Fruit fly (Drosophila melanogaster) whole organism, prepupa: Measurements from ENCODE around the gene CG13460.

Experiments used
- Blimp-1 ChIP-seq: fragments of 200-800 bp; sonication (Bioruptor generic); optimal IDR thresholded peaks from 3 replicates; lab custom pipeline; 2017; ENCODE audit warnings: missing biosample characterization, missing genetic modification characterization, mild to moderate bottlenecking, moderate library complexity, missing genetic modification reagents
- CG10631 ChIP-seq: fragments of 200-800 bp; sonication (Bioruptor generic); optimal IDR thresholded peaks from 2 replicates; lab custom pipeline; 2016; ENCODE audit warnings: missing biosample characterization, missing genetic modification characterization
- CG11294 ChIP-seq: fragments of 200-800 bp; sonication (Bioruptor generic); IDR thresholded peaks from 2 replicates; pipeline ENCODE4 v1.3.6; 2022; ENCODE audit warnings: missing biosample characterization, missing genetic modification characterization
- CG11762 ChIP-seq: fragments of 200-800 bp; sonication (Bioruptor generic); optimal IDR thresholded peaks from 3 replicates; lab custom pipeline; 2016; ENCODE audit warnings: missing biosample characterization, missing genetic modification characterization; ENCODE audit not compliant: insufficient read depth
- CG11902 ChIP-seq: fragments of 200-800 bp; sonication (Bioruptor generic); optimal IDR thresholded peaks from 3 replicates; lab custom pipeline; 2016; ENCODE audit warnings: missing biosample characterization, missing genetic modification characterization
- CG1621 ChIP-seq: fragments of 200-800 bp; sonication (Bioruptor generic); optimal IDR thresholded peaks from 3 replicates; lab custom pipeline; 2018; ENCODE audit warnings: missing biosample characterization, mild to moderate bottlenecking, missing genetic modification characterization
- CG16779 ChIP-seq: fragments of 200-800 bp; sonication (Bioruptor generic); optimal IDR thresholded peaks from 3 replicates; lab custom pipeline; 2017; ENCODE audit warnings: missing biosample characterization, mild to moderate bottlenecking, missing genetic modification characterization
- CG32006 ChIP-seq: fragments of 200-800 bp; sonication (Bioruptor generic); optimal IDR thresholded peaks from 3 replicates; lab custom pipeline; 2017; ENCODE audit warnings: missing biosample characterization, mild to moderate bottlenecking, missing genetic modification characterization
- CG34406 ChIP-seq: fragments of 200-800 bp; sonication (Bioruptor generic); optimal IDR thresholded peaks from 3 replicates; lab custom pipeline; 2016; ENCODE audit warnings: missing biosample characterization, missing genetic modification characterization
- CG4318 ChIP-seq: fragments of 200-800 bp; sonication (Bioruptor generic); optimal IDR thresholded peaks from 3 replicates; lab custom pipeline; 2017; ENCODE audit warnings: missing biosample characterization, mild to moderate bottlenecking, missing genetic modification characterization
- CG6163 ChIP-seq: fragments of 200-800 bp; sonication (Bioruptor generic); IDR thresholded peaks from 3 replicates; pipeline ENCODE4 v1.3.6; 2022; ENCODE audit warnings: missing biosample characterization, missing genetic modification characterization
- CG6276 ChIP-seq: fragments of 200-800 bp; sonication (Bioruptor generic); optimal IDR thresholded peaks from 2 replicates; lab custom pipeline; 2017; ENCODE audit warnings: missing biosample characterization, mild to moderate bottlenecking, missing genetic modification characterization
- CG6792 ChIP-seq: fragments of 200-800 bp; sonication (Bioruptor generic); optimal IDR thresholded peaks from 3 replicates; lab custom pipeline; 2016; ENCODE audit warnings: missing biosample characterization, missing genetic modification characterization
- CG6808 ChIP-seq: fragments of 200-800 bp; sonication (Bioruptor generic); optimal IDR thresholded peaks from 3 replicates; lab custom pipeline; 2017; ENCODE audit warnings: missing biosample characterization, missing genetic modification characterization, mild to moderate bottlenecking, moderate library complexity, missing genetic modification reagents
- CG8119 ChIP-seq: fragments of 200-800 bp; sonication (Bioruptor generic); IDR thresholded peaks from 3 replicates; pipeline ENCODE4 v1.3.6; 2022; ENCODE audit warnings: missing biosample characterization, missing genetic modification characterization
- CG8632 ChIP-seq: fragments of 200-800 bp; sonication (Bioruptor generic); optimal IDR thresholded peaks from 3 replicates; lab custom pipeline; 2016; ENCODE audit warnings: missing biosample characterization, missing genetic modification characterization
- CG9139 ChIP-seq: fragments of 200-800 bp; sonication (Bioruptor generic); optimal IDR thresholded peaks from 3 replicates; lab custom pipeline; 2017; ENCODE audit warnings: missing biosample characterization, mild to moderate bottlenecking, missing genetic modification characterization
- Eip75B ChIP-seq: fragments of 200-800 bp; sonication (Bioruptor generic); optimal IDR thresholded peaks from 3 replicates; lab custom pipeline; 2016; ENCODE audit warnings: missing biosample characterization, missing genetic modification characterization
- Eip78C ChIP-seq: fragments of 200-800 bp; sonication (Bioruptor generic); peaks from one replicate; lab custom pipeline; 2016; ENCODE audit warnings: missing biosample characterization, missing genetic modification characterization
- Ets21C ChIP-seq: fragments of 200-800 bp; sonication (Bioruptor generic); optimal IDR thresholded peaks from 3 replicates; lab custom pipeline; 2016; ENCODE audit warnings: missing biosample characterization, missing genetic modification characterization
- Ets96B ChIP-seq: fragments of 200-800 bp; optimal IDR thresholded peaks from 2 replicates; lab custom pipeline; 2019; ENCODE audit warnings: missing biosample characterization, mild to moderate bottlenecking, missing genetic modification characterization, moderate library complexity
- Hr38 ChIP-seq: sonication (Bioruptor generic); optimal IDR thresholded peaks from 2 replicates; lab custom pipeline; 2016; ENCODE audit warnings: missing biosample characterization, missing genetic modification characterization
- Hr4 ChIP-seq: fragments of 200-800 bp; sonication (Bioruptor generic); optimal IDR thresholded peaks from 3 replicates; lab custom pipeline; 2016; ENCODE audit warnings: missing biosample characterization, missing genetic modification characterization
- Lpt ChIP-seq: fragments of 200-800 bp; sonication (Bioruptor generic); optimal IDR thresholded peaks from 3 replicates; lab custom pipeline; 2016; ENCODE audit warnings: missing biosample characterization, missing genetic modification characterization
- Met ChIP-seq: fragments of 200-800 bp; sonication (Bioruptor generic); optimal IDR thresholded peaks from 3 replicates; lab custom pipeline; 2016; ENCODE audit warnings: missing biosample characterization, missing genetic modification characterization
- Smox ChIP-seq: fragments of 200-800 bp; sonication (Bioruptor generic); optimal IDR thresholded peaks from 3 replicates; lab custom pipeline; 2016; ENCODE audit warnings: missing biosample characterization, missing genetic modification characterization
- Sox102F ChIP-seq: fragments of 200-800 bp; sonication (Bioruptor generic); optimal IDR thresholded peaks from 2 replicates; lab custom pipeline; 2016; ENCODE audit warnings: missing biosample characterization, mild to moderate bottlenecking, missing genetic modification characterization
- Sox14 ChIP-seq: fragments of 200-800 bp; sonication (Bioruptor generic); optimal IDR thresholded peaks from 3 replicates; lab custom pipeline; 2016; ENCODE audit warnings: missing biosample characterization, missing genetic modification characterization
- achi ChIP-seq: fragments of 200-800 bp; sonication (Bioruptor generic); optimal IDR thresholded peaks from 3 replicates; lab custom pipeline; 2016; ENCODE audit warnings: missing biosample characterization, missing genetic modification characterization
- acj6 ChIP-seq: fragments of 200-800 bp; sonication (Bioruptor generic); optimal IDR thresholded peaks from 3 replicates; lab custom pipeline; 2016; ENCODE audit warnings: missing biosample characterization, missing genetic modification characterization
- cyc ChIP-seq: fragments of 200-800 bp; sonication (Bioruptor generic); optimal IDR thresholded peaks from 3 replicates; lab custom pipeline; 2016; ENCODE audit warnings: missing biosample characterization, missing genetic modification characterization
- dac ChIP-seq: fragments of 200-800 bp; sonication (Bioruptor generic); optimal IDR thresholded peaks from 2 replicates; lab custom pipeline; 2017; ENCODE audit warnings: missing biosample characterization, mild to moderate bottlenecking, missing genetic modification characterization
- dsx ChIP-seq: fragments of 200-800 bp; optimal IDR thresholded peaks from 3 replicates; lab custom pipeline; 2019; ENCODE audit warnings: missing biosample characterization, mild to moderate bottlenecking, missing genetic modification characterization, moderate library complexity; ENCODE audit not compliant: poor library complexity, severe bottlenecking
- eg ChIP-seq: fragments of 200-800 bp; sonication (Bioruptor generic); IDR thresholded peaks from 3 replicates; pipeline ENCODE4 v1.3.6; 2022; ENCODE audit warnings: missing biosample characterization, missing genetic modification characterization
- esn ChIP-seq: fragments of 200-800 bp; sonication (Bioruptor generic); optimal IDR thresholded peaks from 2 replicates; lab custom pipeline; 2016; ENCODE audit warnings: missing biosample characterization, mild to moderate bottlenecking, missing genetic modification characterization, moderate library complexity
- fd59A ChIP-seq: fragments of 200-800 bp; sonication (Bioruptor generic); optimal IDR thresholded peaks from 2 replicates; lab custom pipeline; 2017; ENCODE audit warnings: missing biosample characterization, mild to moderate bottlenecking, missing genetic modification characterization, missing genetic modification reagents
- fd85E ChIP-seq: fragments of 200-800 bp; sonication (Bioruptor generic); optimal IDR thresholded peaks from 3 replicates; lab custom pipeline; 2016; ENCODE audit warnings: missing biosample characterization, missing genetic modification characterization
- fkh ChIP-seq: fragments of 200-800 bp; sonication (Bioruptor generic); optimal IDR thresholded peaks from 3 replicates; lab custom pipeline; 2017; ENCODE audit warnings: missing biosample characterization, mild to moderate bottlenecking, missing genetic modification characterization, moderate library complexity
- lz ChIP-seq: fragments of 200-800 bp; sonication (Bioruptor generic); optimal IDR thresholded peaks from 3 replicates; lab custom pipeline; 2016; ENCODE audit warnings: missing biosample characterization, missing genetic modification characterization
- net ChIP-seq: fragments of 200-800 bp; sonication (Bioruptor generic); optimal IDR thresholded peaks from 3 replicates; lab custom pipeline; 2016; ENCODE audit warnings: missing biosample characterization, missing genetic modification characterization
- salr ChIP-seq, 2 experiments: fragments of 200-800 bp; sonication (Bioruptor generic); optimal IDR thresholded peaks; 3 replicates each; lab custom pipeline; 2016 to 2018; ENCODE audit warnings: missing biosample characterization in 2 of 2, missing genetic modification characterization in 2 of 2, mild to moderate bottlenecking in 1 of 2
- spab ChIP-seq: fragments of 200-800 bp; sonication (Bioruptor generic); optimal IDR thresholded peaks from 2 replicates; lab custom pipeline; 2017; ENCODE audit warnings: missing biosample characterization, mild to moderate bottlenecking, missing genetic modification characterization, missing genetic modification reagents
- svp ChIP-seq: fragments of 200-800 bp; sonication (Bioruptor generic); peaks from one replicate; lab custom pipeline; 2016; ENCODE audit warnings: missing biosample characterization, missing genetic modification characterization
- topi ChIP-seq: fragments of 200-800 bp; sonication (Bioruptor generic); optimal IDR thresholded peaks from 3 replicates; lab custom pipeline; 2016; ENCODE audit warnings: missing biosample characterization, missing genetic modification characterization
- vri ChIP-seq: fragments of 200-800 bp; sonication (Bioruptor generic); optimal IDR thresholded peaks from 3 replicates; lab custom pipeline; 2016; ENCODE audit warnings: missing biosample characterization, mild to moderate bottlenecking, missing genetic modification characterization

Gene CG13460

DNA sequence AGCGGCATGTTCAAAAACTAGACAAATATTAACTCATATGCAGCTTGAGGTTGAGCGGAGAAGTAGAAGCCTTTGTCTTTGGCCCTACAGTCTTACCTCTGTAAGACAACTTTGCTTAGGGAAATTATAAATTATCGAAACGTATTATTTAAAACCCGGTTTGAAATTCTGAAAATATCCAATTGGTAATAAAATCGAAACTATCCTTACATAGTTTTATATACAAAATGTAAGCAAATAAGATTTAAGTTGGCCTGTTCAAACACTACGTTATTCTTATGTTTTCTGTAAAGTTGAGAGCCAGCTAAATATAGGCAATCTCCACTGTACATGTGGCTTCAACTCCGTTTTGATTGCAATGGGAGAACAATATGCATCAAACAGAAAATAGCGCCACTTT, 48.2 kb downstream of the CG13460 start (continued):
- TF ChIP-seq eg (GFP tag; lab: Robert Waterston, UW), result 0 out of 3 replicates have a peak, but pooled peaks have one; percentile 28
- peak; percentile 50 for TF ChIP-seq dsx (GFP tag; lab: Kevin White, UChicago)
- peak; percentile 3 for TF ChIP-seq topi (GFP tag; lab: Kevin White, UChicago)
- peak; percentile 30 for TF ChIP-seq CG11762 (GFP tag; lab: Kevin White, UChicago)
- TF ChIP-seq Hr4 (GFP tag; lab: Kevin White, UChicago), result peak; percentile 41
- no peak for TF ChIP-seq CG6792 (GFP tag; lab: Kevin White, UChicago)
- TF ChIP-seq Ets21C, result no peak
- TF ChIP-seq CG8632, result peak; percentile 35
- TF ChIP-seq salr (GFP tag; optimal IDR thresholded peaks at IDR 0.05; lab: Kevin White, UChicago), result peak in 1 of 2 experiments; percentile 31
- peak; percentile 2 for TF ChIP-seq cyc (GFP tag; lab: Kevin White, UChicago)
- TF ChIP-seq Ets96B (tag; lab: Kevin White, UChicago), result peak; percentile 67
- peak; percentile 40 for TF ChIP-seq Sox14 (GFP tag; lab: Kevin White, UChicago)
- TF ChIP-seq Eip78C (GFP tag; lab: Kevin White, UChicago), result peak; percentile 75
- no peak for TF ChIP-seq esn
- TF ChIP-seq CG4318 (GFP tag; lab: Kevin White, UChicago), result peak; percentile 15
- no peak for TF ChIP-seq Blimp-1 (GFP tag; lab: Kevin White, UChicago)
- peak; percentile 21 for TF ChIP-seq fd59A (GFP tag; lab: Kevin White, UChicago)
- peak; percentile 52; the same call in 2 of the 3 replicates for TF ChIP-seq CG8119
- TF ChIP-seq Smox (GFP tag; lab: Kevin White, UChicago), result no peak
- TF ChIP-seq, all 60 proteins: peak for 36

dm6 chr3L:15011638-15012335, 49.7 kb downstream of the CG13460 start:
- TF ChIP-seq vri, result no peak
- no peak for TF ChIP-seq dac (GFP tag; lab: Kevin White, UChicago)
- TF ChIP-seq spab, result peak; percentile 75
- peak; percentile 94 for TF ChIP-seq Eip78C (GFP tag; lab: Kevin White, UChicago)
- peak; percentile 20 for TF ChIP-seq cyc (GFP tag; lab: Kevin White, UChicago)
- peak; percentile 59 for TF ChIP-seq topi (GFP tag; lab: Kevin White, UChicago)
- peak; percentile 76 for TF ChIP-seq CG6808 (GFP tag; lab: Kevin White, UChicago)
- TF ChIP-seq CG4318 (GFP tag; lab: Kevin White, UChicago), result peak; percentile 38
- TF ChIP-seq Sox14 (GFP tag; lab: Kevin White, UChicago), result peak; percentile 71
- peak; percentile 79 for TF ChIP-seq CG10631
- TF ChIP-seq lz (GFP tag; lab: Kevin White, UChicago), result peak; percentile 55
- TF ChIP-seq fd85E (GFP tag; lab: Kevin White, UChicago), result no peak
- peak; percentile 67 for TF ChIP-seq svp (GFP tag; lab: Kevin White, UChicago)
- TF ChIP-seq acj6 (GFP tag; lab: Kevin White, UChicago), result peak; percentile 78
- peak; percentile 86 for TF ChIP-seq Hr4 (GFP tag; lab: Kevin White, UChicago)
- peak; percentile 85 for TF ChIP-seq eg (GFP tag; lab: Robert Waterston, UW)
- TF ChIP-seq CG11762 (GFP tag; lab: Kevin White, UChicago), result peak; percentile 54
- peak; percentile 59 for TF ChIP-seq Met (GFP tag; lab: Kevin White, UChicago)
- TF ChIP-seq achi (GFP tag; lab: Kevin White, UChicago), result peak; percentile 78
- TF ChIP-seq dsx (GFP tag; lab: Kevin White, UChicago), result peak; percentile 83
- peak; percentile 34 for TF ChIP-seq CG11902 (GFP tag; lab: Kevin White, UChicago)
- peak; percentile 73 for TF ChIP-seq CG6276
- peak; percentile 80 for TF ChIP-seq Eip75B
- peak; percentile 87 for TF ChIP-seq CG6163 (GFP tag; lab: Robert Waterston, UW)
- TF ChIP-seq fd59A (GFP tag; lab: Kevin White, UChicago), result peak; percentile 54
- TF ChIP-seq net (GFP tag; lab: Kevin White, UChicago), result peak; percentile 77
- TF ChIP-seq CG9139 (GFP tag; lab: Kevin White, UChicago), result peak; percentile 42
- peak; percentile 64 for TF ChIP-seq CG16779 (tag; lab: Kevin White, UChicago)
- peak; percentile 44; the same call in 1 of the 2 replicates for TF ChIP-seq CG11294 (GFP tag; lab: Robert Waterston, UW)
- TF ChIP-seq CG34406 (GFP tag; lab: Kevin White, UChicago), result peak; percentile 76
- TF ChIP-seq CG1621 (tag; lab: Kevin White, UChicago), result peak; percentile 64
- TF ChIP-seq Smox (GFP tag; lab: Kevin White, UChicago), result peak; percentile 51
- peak; percentile 87 for TF ChIP-seq CG8119
- TF ChIP-seq fkh (GFP tag; lab: Kevin White, UChicago), result no peak
- TF ChIP-seq esn, result peak; percentile 71
- peak; percentile 63 for TF ChIP-seq Lpt
- peak; percentile 88 for TF ChIP-seq Ets96B (tag; lab: Kevin White, UChicago)
- TF ChIP-seq Hr38 (GFP tag; lab: Kevin White, UChicago), result no peak
- no peak for TF ChIP-seq Blimp-1 (GFP tag; lab: Kevin White, UChicago)
- TF ChIP-seq CG32006 (GFP tag; lab: Kevin White, UChicago), result peak; percentile 83
- TF ChIP-seq CG6792 (GFP tag; lab: Kevin White, UChicago), result peak; percentile 64
- peak; percentile 33 for TF ChIP-seq Sox102F (GFP tag; lab: Kevin White, UChicago)
